Worm (Caenorhabditis elegans) whole organism, L1 larva: Measurements from ENCODE around the gene F56D6.11.

ENCODE experiments used
- ama-1 ChIP-seq: fragments of 150-350 bp; optimal IDR thresholded peaks from 2 replicates; lab custom pipeline; 2014
- ceh-8 ChIP-seq: fragments of 200-800 bp; sonication (Bioruptor generic); optimal IDR thresholded peaks from 2 replicates; lab custom pipeline; 2018; ENCODE audit warnings: mild to moderate bottlenecking, missing genetic modification characterization, moderate library complexity, missing compliant biosample characterization
- dpl-1 ChIP-seq, 3 experiments: fragments of 150-350 bp in 2 of 3; sonication (generic microtip) in 1 of 3; optimal IDR thresholded peaks; 2 replicates each; lab custom pipeline; 2014 to 2017; ENCODE audit warnings: missing biosample characterization in 3 of 3, missing genetic modification characterization in 3 of 3, missing genetic modification reagents in 3 of 3
- elt-3 ChIP-seq, 6 experiments: fragments of 150-350 bp in 1 of 6; sonication (generic microtip); optimal IDR thresholded peaks; 2 replicates each; lab custom pipeline; 2017 to 2018; ENCODE audit warnings: missing biosample characterization in 6 of 6, missing genetic modification characterization in 6 of 6, inconsistent platforms in 1 of 6
- isw-1 ChIP-seq: fragments of 200-800 bp; sonication (Bioruptor generic); IDR thresholded peaks from 2 replicates; pipeline ENCODE4 v1.3.6; 2022; ENCODE audit warnings: missing genetic modification characterization, missing compliant biosample characterization
- nhr-19 ChIP-seq: fragments of 200-800 bp; sonication (Bioruptor generic); conservative IDR thresholded peaks from 2 replicates; pipeline ENCODE4 v1.3.6; 2022; ENCODE audit warnings: missing genetic modification characterization, missing compliant biosample characterization
- nhr-71 ChIP-seq: sonication (generic microtip); optimal IDR thresholded peaks from 2 replicates; lab custom pipeline; 2016; ENCODE audit warnings: mild to moderate bottlenecking, missing genetic modification characterization, moderate library complexity, missing compliant biosample characterization
- nhr-77 ChIP-seq: fragments of 150-350 bp; optimal IDR thresholded peaks from 2 replicates; lab custom pipeline; 2014; ENCODE audit warnings: missing biosample characterization, missing genetic modification characterization
- pax-3 ChIP-seq: fragments of 200-800 bp; sonication (Bioruptor generic); optimal IDR thresholded peaks from 2 replicates; lab custom pipeline; 2018; ENCODE audit warnings: mild to moderate bottlenecking, missing genetic modification characterization, moderate library complexity, missing compliant biosample characterization
- tbx-2 ChIP-seq: sonication (generic microtip); optimal IDR thresholded peaks from 2 replicates; lab custom pipeline; 2016; ENCODE audit warnings: missing genetic modification characterization, missing compliant biosample characterization
- unc-130 ChIP-seq: fragments of 150-350 bp; optimal IDR thresholded peaks from 2 replicates; lab custom pipeline; 2017; ENCODE audit warnings: missing biosample characterization, missing genetic modification characterization, inconsistent platforms
- unc-62 ChIP-seq: fragments of 150-350 bp; optimal IDR thresholded peaks from 2 replicates; lab custom pipeline; 2014; ENCODE audit warnings: missing biosample characterization, missing genetic modification reagents, missing genetic modification characterization
- vab-15 ChIP-seq: sonication (generic microtip); optimal IDR thresholded peaks from 2 replicates; lab custom pipeline; 2017; ENCODE audit warnings: missing genotype, mild to moderate bottlenecking, missing genetic modification characterization, missing compliant biosample characterization

ce11 chrIV:3867252-3867651 is 39.0 kb downstream of the F56D6.11 start, which contains the start of gene F37C4.4:
- no peak for TF ChIP-seq vab-15 (tag; lab: Kevin White, UChicago)
- no peak for TF ChIP-seq pax-3 (tag; lab: Kevin White, UChicago)
- no peak for TF ChIP-seq ceh-8 (GFP tag; lab: Kevin White, UChicago)
- TF ChIP-seq nhr-19 (GFP tag; lab: Robert Waterston, UW): no peak
- TF ChIP-seq unc-130 (tag; lab: Kevin White, UChicago): no peak
- TF ChIP-seq elt-3 (tag; optimal IDR thresholded peaks at IDR 0.05; lab: Kevin White, UChicago): no peak
- no peak for TF ChIP-seq dpl-1 (GFP tag; optimal IDR thresholded peaks at IDR 0.05; lab: Kevin White, UChicago)
- no peak for TF ChIP-seq ama-1 (lab: Kevin White, UChicago)
- no peak for TF ChIP-seq nhr-71 (tag; lab: Kevin White, UChicago)
- no peak for TF ChIP-seq isw-1
- TF ChIP-seq unc-62 (GFP tag; lab: Kevin White, UChicago): no peak
- no peak for TF ChIP-seq tbx-2 (tag; lab: Kevin White, UChicago)
- TF ChIP-seq nhr-77 (tag; lab: Kevin White, UChicago): no peak
